Worm (Caenorhabditis elegans) whole organism, L4 larva: Measurements from ENCODE around the gene F13E9.15.

Experiments
- F37D6.2 ChIP-seq: sonication (generic microtip); optimal IDR thresholded peaks from 2 replicates; lab custom pipeline; 2016; ENCODE audit warnings: mild to moderate bottlenecking, missing genetic modification characterization, missing compliant biosample characterization
- R02D3.7 ChIP-seq: fragments of 150-350 bp; sonication (generic microtip); optimal IDR thresholded peaks from 3 replicates; lab custom pipeline; 2014; ENCODE audit warnings: missing biosample characterization, missing genetic modification characterization
- T20F7.1 ChIP-seq: fragments of 200-800 bp; sonication (Bioruptor generic); optimal IDR thresholded peaks from 2 replicates; lab custom pipeline; 2018; ENCODE audit warnings: mild to moderate bottlenecking, missing genetic modification characterization, missing compliant biosample characterization
- Y105C5A.15 ChIP-seq: fragments of 200-800 bp; sonication (Bioruptor generic); IDR thresholded peaks from 2 replicates; pipeline ENCODE4 v1.3.6; 2022; ENCODE audit warnings: missing genetic modification characterization, missing compliant biosample characterization
- Y75B8A.6 ChIP-seq: fragments of 200-800 bp; sonication (Bioruptor generic); IDR thresholded peaks from 2 replicates; pipeline ENCODE4 v1.3.6; 2022; ENCODE audit warnings: missing genetic modification reagents, missing genetic modification characterization, missing compliant biosample characterization
- ZK546.5 ChIP-seq, 2 experiments: sonication (generic microtip); optimal IDR thresholded peaks; 2 replicates each; lab custom pipeline; 2017; ENCODE audit warnings: missing biosample characterization in 2 of 2, missing genetic modification characterization in 2 of 2
- aha-1 ChIP-seq: fragments of 150-350 bp; peaks from one replicate; lab custom pipeline; 2014; ENCODE audit warnings: missing biosample characterization, missing genetic modification characterization
- attf-4 ChIP-seq: sonication (generic microtip); optimal IDR thresholded peaks from 3 replicates; lab custom pipeline; 2017; ENCODE audit warnings: missing biosample characterization, missing genetic modification characterization
- ceh-28 ChIP-seq: fragments of 150-350 bp; optimal IDR thresholded peaks from 2 replicates; lab custom pipeline; 2014; ENCODE audit warnings: missing biosample characterization, missing genetic modification reagents, missing genetic modification characterization
- ceh-32 ChIP-seq: sonication (generic microtip); optimal IDR thresholded peaks from 2 replicates; lab custom pipeline; 2016; ENCODE audit warnings: mild to moderate bottlenecking, missing genetic modification characterization, missing compliant biosample characterization; ENCODE audit not compliant: poor library complexity
- ces-1 ChIP-seq: fragments of 150-350 bp; sonication (generic microtip); optimal IDR thresholded peaks from 4 replicates; lab custom pipeline; 2014; ENCODE audit warnings: missing biosample characterization, missing genetic modification reagents, missing genetic modification characterization
- ctbp-1 ChIP-seq: fragments of 200-800 bp; sonication (Bioruptor generic); IDR thresholded peaks from 2 replicates; pipeline ENCODE4 v1.3.6; 2022; ENCODE audit warnings: missing genetic modification reagents, missing genetic modification characterization, missing compliant biosample characterization
- daf-16 ChIP-seq, 3 experiments: sonication (generic microtip); optimal IDR thresholded peaks; 2 replicates each; lab custom pipeline; 2016 to 2017; ENCODE audit warnings: missing genetic modification characterization in 3 of 3, missing genetic modification reagents in 3 of 3, mild to moderate bottlenecking in 2 of 3, missing compliant biosample characterization in 2 of 3, missing biosample characterization in 1 of 3, moderate library complexity in 1 of 3
- dmd-6 ChIP-seq: fragments of 200-800 bp; sonication (Bioruptor generic); IDR thresholded peaks from 2 replicates; pipeline ENCODE4 v1.3.6; 2022; ENCODE audit warnings: missing genetic modification reagents, missing genetic modification characterization, missing compliant biosample characterization
- dmd-9 ChIP-seq: fragments of 200-800 bp; sonication (Bioruptor generic); IDR thresholded peaks from 2 replicates; pipeline ENCODE4 v1.3.6; 2022; ENCODE audit warnings: missing genetic modification reagents, missing genetic modification characterization, missing compliant biosample characterization
- dpl-1 ChIP-seq: fragments of 150-350 bp; optimal IDR thresholded peaks from 2 replicates; lab custom pipeline; 2014; ENCODE audit warnings: missing biosample characterization, missing genetic modification reagents, missing genetic modification characterization
- dve-1 ChIP-seq: sonication (generic microtip); optimal IDR thresholded peaks from 2 replicates; lab custom pipeline; 2017; ENCODE audit warnings: antibody characterized with exemption, mild to moderate bottlenecking, missing genetic modification characterization, missing compliant biosample characterization; ENCODE audit not compliant: insufficient read depth
- fkh-10 ChIP-seq: fragments of 150-350 bp; optimal IDR thresholded peaks from 2 replicates; lab custom pipeline; 2014; ENCODE audit warnings: missing biosample characterization, missing genetic modification reagents, missing genetic modification characterization
- hif-1 ChIP-seq, 2 experiments: sonication (generic microtip); optimal IDR thresholded peaks; 2 replicates each; lab custom pipeline; 2016 to 2017; ENCODE audit warnings: missing compliant biosample characterization in 2 of 2, missing genetic modification characterization in 2 of 2, missing genetic modification reagents in 2 of 2, missing genotype in 2 of 2, mild to moderate bottlenecking in 1 of 2
- hlh-11 ChIP-seq: fragments of 200-800 bp; sonication (Bioruptor generic); optimal IDR thresholded peaks from 2 replicates; lab custom pipeline; 2018; ENCODE audit warnings: mild to moderate bottlenecking, missing genetic modification characterization, missing compliant biosample characterization
- hlh-30 ChIP-seq: sonication (generic microtip); optimal IDR thresholded peaks from 2 replicates; lab custom pipeline; 2017; ENCODE audit warnings: antibody characterized with exemption, mild to moderate bottlenecking, missing genetic modification characterization, missing compliant biosample characterization; ENCODE audit not compliant: insufficient read depth
- hmg-1.1 ChIP-seq: fragments of 200-800 bp; sonication (Bioruptor generic); IDR thresholded peaks from 2 replicates; pipeline ENCODE4 v1.3.6; 2022; ENCODE audit warnings: missing genetic modification reagents, missing genetic modification characterization, missing compliant biosample characterization
- lim-7 ChIP-seq: fragments of 200-800 bp; sonication (Bioruptor generic); IDR thresholded peaks from 2 replicates; pipeline ENCODE4 v1.3.6; 2022; ENCODE audit warnings: missing genetic modification characterization, missing compliant biosample characterization
- lin-15B ChIP-seq: fragments of 150-350 bp; sonication (generic microtip); optimal IDR thresholded peaks from 3 replicates; lab custom pipeline; 2014; ENCODE audit warnings: missing biosample characterization, missing genetic modification characterization
- lin-38 ChIP-seq: fragments of 200-800 bp; sonication (Bioruptor generic); IDR thresholded peaks from 2 replicates; pipeline ENCODE4 v1.3.6; 2022; ENCODE audit warnings: missing genetic modification reagents, missing genetic modification characterization, missing compliant biosample characterization
- lsy-2 ChIP-seq, 2 experiments: fragments of 150-350 bp in 1 of 2; sonication (generic microtip) in 1 of 2; optimal IDR thresholded peaks; 2 replicates each; lab custom pipeline; 2014 to 2017; ENCODE audit warnings: missing biosample characterization in 2 of 2, missing genetic modification characterization in 2 of 2
- mdl-1 ChIP-seq, 2 experiments: fragments of 150-350 bp in 1 of 2; sonication (generic microtip) in 1 of 2; optimal IDR thresholded peaks; 2 replicates each; lab custom pipeline; 2014 to 2017; ENCODE audit warnings: missing biosample characterization in 2 of 2, missing genetic modification characterization in 2 of 2
- mep-1 ChIP-seq: fragments of 150-350 bp; sonication (generic microtip); optimal IDR thresholded peaks from 3 replicates; lab custom pipeline; 2014; ENCODE audit warnings: missing biosample characterization, missing genetic modification characterization
- mes-2 ChIP-seq: sonication (generic microtip); optimal IDR thresholded peaks from 2 replicates; lab custom pipeline; 2016; ENCODE audit warnings: missing genotype, mild to moderate bottlenecking, missing genetic modification characterization, missing compliant biosample characterization; ENCODE audit not compliant: poor library complexity, severe bottlenecking
- nhr-11 ChIP-seq: fragments of 150-350 bp; optimal IDR thresholded peaks from 2 replicates; lab custom pipeline; 2014; ENCODE audit warnings: missing biosample characterization, missing genetic modification characterization
- nhr-28 ChIP-seq: fragments of 150-350 bp; optimal IDR thresholded peaks from 2 replicates; lab custom pipeline; 2014; ENCODE audit warnings: missing biosample characterization, missing genetic modification characterization
- pha-4 ChIP-seq, 2 experiments: fragments of 150-350 bp in 1 of 2; fragments of 200-800 bp in 1 of 2; sonication (Bioruptor generic) in 1 of 2; IDR thresholded peaks in 1 of 2; optimal IDR thresholded peaks in 1 of 2; 2 replicates each; pipeline versions ENCODE4 v1.3.6 to Lab custom; 2014 to 2022; ENCODE audit warnings: missing genetic modification characterization in 2 of 2, missing genetic modification reagents in 2 of 2, missing biosample characterization in 1 of 2, missing compliant biosample characterization in 1 of 2
- snpc-4 ChIP-seq: fragments of 150-350 bp; optimal IDR thresholded peaks from 2 replicates; lab custom pipeline; 2014; ENCODE audit warnings: missing biosample characterization, missing genetic modification characterization
- spr-3 ChIP-seq: fragments of 200-800 bp; sonication (Bioruptor generic); optimal IDR thresholded peaks from 2 replicates; lab custom pipeline; 2018; ENCODE audit warnings: mild to moderate bottlenecking, missing genetic modification characterization, missing compliant biosample characterization
- tag-97 ChIP-seq: fragments of 200-800 bp; sonication (Bioruptor generic); IDR thresholded peaks from 2 replicates; pipeline ENCODE4 v1.3.6; 2022; ENCODE audit warnings: missing genetic modification characterization, missing compliant biosample characterization
- unc-39 ChIP-seq: sonication (generic microtip); optimal IDR thresholded peaks from 2 replicates; lab custom pipeline; 2017; ENCODE audit warnings: missing biosample characterization, missing genetic modification characterization
- unc-62 ChIP-seq, 3 experiments: fragments of 150-350 bp in 1 of 3; sonication (generic microtip); optimal IDR thresholded peaks in 2 of 3; peaks in 1 of 3; 1 replicate in 1 of 3; 2 replicates in 2 of 3; lab custom pipeline; 2014 to 2017; ENCODE audit warnings: missing biosample characterization in 3 of 3, missing genetic modification characterization in 3 of 3, missing genetic modification reagents in 3 of 3, missing genotype in 1 of 3
- zip-2 ChIP-seq: fragments of 150-350 bp; optimal IDR thresholded peaks from 2 replicates; lab custom pipeline; 2014; ENCODE audit warnings: missing biosample characterization, missing genetic modification characterization

F13E9.15 gene

ce11 chrIV:10889820-10890462 lies at the start of gene F13E9.15:
F13E9.15 (minus strand) TSS chrIV:10889870.
- no peak for TF ChIP-seq ceh-32 (tag; lab: Kevin White, UChicago)
- TF ChIP-seq R02D3.7 (tag; lab: Kevin White, UChicago), result no peak
- TF ChIP-seq dmd-6 (GFP tag; lab: Robert Waterston, UW), result no peak
- TF ChIP-seq dmd-9 (GFP tag; lab: Robert Waterston, UW), result no peak
- no peak for TF ChIP-seq spr-3
- TF ChIP-seq zip-2 (tag; lab: Kevin White, UChicago), result no peak
- TF ChIP-seq tag-97 (GFP tag; lab: Robert Waterston, UW), result no peak
- no peak for TF ChIP-seq lim-7
- no peak for TF ChIP-seq hmg-1.1 (GFP tag; lab: Robert Waterston, UW)
- TF ChIP-seq attf-4 (tag; lab: Kevin White, UChicago), result no peak
- TF ChIP-seq ctbp-1 (GFP tag; lab: Robert Waterston, UW), result no peak
- TF ChIP-seq lin-38 (GFP tag; lab: Robert Waterston, UW), result no peak
- no peak for TF ChIP-seq mdl-1 (tag; optimal IDR thresholded peaks at IDR 0.05; lab: Kevin White, UChicago)

ce11 chrIV:10936906-10937540 lies 47.4 kb upstream of the F13E9.15 start, which contains the start of gene fic-1:
fic-1 (plus strand) TSS chrIV:10937454.
- TF ChIP-seq fkh-10 (GFP tag; lab: Kevin White, UChicago) (peak; percentile 95), ctbp-1 (GFP tag; lab: Robert Waterston, UW) (peak; percentile 54; the same call in 1 of the 2 replicates), F37D6.2 (tag; lab: Kevin White, UChicago) (peak; percentile 28), hlh-30 (peak; percentile 93), daf-16 (GFP tag; optimal IDR thresholded peaks at IDR 0.05; lab: Kevin White, UChicago) (peak in 1 of 2 experiments; percentile 26), daf-16 (tag; optimal IDR thresholded peaks at IDR 0.05; lab: Kevin White, UChicago) (peak; percentile 94), lsy-2 (tag; optimal IDR thresholded peaks at IDR 0.05; lab: Kevin White, UChicago) (peak; percentile 32 to 77), aha-1 (tag; lab: Kevin White, UChicago) (no peak), hlh-11 (tag; lab: Kevin White, UChicago) (peak; percentile 62), mdl-1 (tag; optimal IDR thresholded peaks at IDR 0.05; lab: Kevin White, UChicago) (peak; percentile 54 to 93), pha-4 (GFP tag; IDR thresholded peaks at IDR 0.05; lab: Robert Waterston, UW) (no peak), pha-4 (tag; optimal IDR thresholded peaks at IDR 0.05; lab: Kevin White, UChicago) (peak; percentile 88), T20F7.1 (GFP tag; lab: Kevin White, UChicago) (peak; percentile 56), dpl-1 (GFP tag; lab: Kevin White, UChicago) (peak; percentile 53), nhr-11 (tag; lab: Kevin White, UChicago) (peak; percentile 57), dve-1 (tag; lab: Kevin White, UChicago) (peak; percentile 58), dmd-6 (GFP tag; lab: Robert Waterston, UW) (peak; percentile 58), unc-39 (no peak), lin-38 (GFP tag; lab: Robert Waterston, UW) (peak; percentile 24), ceh-28 (tag; lab: Kevin White, UChicago) (peak; percentile 64), Y75B8A.6 (GFP tag; lab: Robert Waterston, UW) (no peak), hmg-1.1 (GFP tag; lab: Robert Waterston, UW) (0 out of 2 replicates have a peak, but pooled peaks have one; percentile 39), nhr-28 (tag; lab: Kevin White, UChicago) (peak; percentile 14), mep-1 (tag; lab: Kevin White, UChicago) (peak; percentile 68), snpc-4 (tag; lab: Kevin White, UChicago) (no peak), hif-1 (tag; optimal IDR thresholded peaks at IDR 0.05; lab: Kevin White, UChicago) (peak in 1 of 2 experiments; percentile 26), unc-62 (GFP tag; optimal IDR thresholded peaks at IDR 0.05 in 1 of 2; lab: Kevin White, UChicago) (peak in 1 of 2 experiments; percentile 67), unc-62 (tag; optimal IDR thresholded peaks at IDR 0.05; lab: Kevin White, UChicago) (no peak), Y105C5A.15 (GFP tag; lab: Robert Waterston, UW) (no peak), lin-15B (tag; lab: Kevin White, UChicago) (no peak), ces-1 (GFP tag; lab: Kevin White, UChicago) (peak; percentile 92), mes-2 (tag; lab: Kevin White, UChicago) (peak; percentile 41), ZK546.5 (tag; optimal IDR thresholded peaks at IDR 0.05; lab: Kevin White, UChicago) (no peak)
